Fruit fly (Drosophila melanogaster) whole organism: ENCODE data around the gene IP3K2.

Experiments used
- CG8478 ChIP-seq: fragments of >200 bp; optimal IDR thresholded peaks from 2 replicates; lab custom pipeline; 2018; ENCODE audit warnings: inconsistent platforms
- pan ChIP-seq: fragments of >200 bp; optimal IDR thresholded peaks from 2 replicates; lab custom pipeline; 2017
- psq ChIP-seq: fragments of >200 bp; optimal IDR thresholded peaks from 2 replicates; lab custom pipeline; 2017

DNA sequence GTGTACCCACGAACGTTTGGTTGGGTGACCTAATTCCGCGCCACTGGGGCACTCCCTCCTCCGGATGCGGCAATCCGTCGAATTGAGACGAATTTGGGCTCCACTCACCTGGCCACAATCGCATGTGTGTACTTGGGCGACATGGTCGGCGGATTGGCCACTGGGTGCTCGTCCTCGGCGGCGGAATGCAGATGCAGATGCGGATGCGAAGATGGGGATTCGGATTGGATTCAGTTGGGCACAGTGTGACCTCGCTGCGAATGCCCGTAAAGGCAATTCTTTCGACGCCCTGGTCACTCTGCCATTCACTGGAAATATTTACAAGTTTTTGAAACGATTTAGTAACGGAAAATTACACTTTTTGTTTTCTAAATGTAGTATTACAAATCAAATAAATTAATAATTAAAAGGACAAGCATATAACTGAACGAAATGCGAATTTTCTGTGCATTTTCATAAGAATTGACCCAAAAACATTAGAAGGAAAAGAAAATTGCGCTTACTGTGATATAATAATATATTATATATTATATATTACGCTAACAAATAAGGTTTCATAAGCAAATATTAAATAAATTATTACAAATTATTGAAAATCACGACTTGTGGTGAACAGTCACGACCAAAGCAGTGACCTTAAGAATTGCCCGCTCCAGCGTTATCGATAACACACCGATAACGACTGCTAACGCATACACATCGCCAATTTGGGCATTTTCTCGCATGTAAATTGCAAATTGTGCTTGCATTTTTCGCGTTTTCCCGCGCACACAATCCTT is 6.8 kb upstream of the IP3K2 start, which contains the start of gene CG1622:
- no peak for TF ChIP-seq CG8478 (lab: Kevin White, UChicago)
- no peak for TF ChIP-seq psq (lab: Kevin White, UChicago)
- TF ChIP-seq pan (lab: Kevin White, UChicago) = no peak
